Worm (Caenorhabditis elegans) whole organism, L4/young adult: ENCODE results near the gene sgk-1.

Source experiments
- W03F9.2 ChIP-seq: fragments of 150-350 bp; optimal IDR thresholded peaks from 2 replicates; lab custom pipeline; 2014; ENCODE audit warnings: missing biosample characterization, missing genetic modification characterization
- dao-5 ChIP-seq: sonication (generic microtip); optimal IDR thresholded peaks from 2 replicates; lab custom pipeline; 2016; ENCODE audit warnings: missing genotype, missing genetic modification characterization, moderate library complexity, missing compliant biosample characterization
- him-1 ChIP-seq: sonication (generic microtip); optimal IDR thresholded peaks from 2 replicates; lab custom pipeline; 2016; ENCODE audit warnings: missing genotype, missing genetic modification reagents, missing genetic modification characterization, missing compliant biosample characterization

DNA sequence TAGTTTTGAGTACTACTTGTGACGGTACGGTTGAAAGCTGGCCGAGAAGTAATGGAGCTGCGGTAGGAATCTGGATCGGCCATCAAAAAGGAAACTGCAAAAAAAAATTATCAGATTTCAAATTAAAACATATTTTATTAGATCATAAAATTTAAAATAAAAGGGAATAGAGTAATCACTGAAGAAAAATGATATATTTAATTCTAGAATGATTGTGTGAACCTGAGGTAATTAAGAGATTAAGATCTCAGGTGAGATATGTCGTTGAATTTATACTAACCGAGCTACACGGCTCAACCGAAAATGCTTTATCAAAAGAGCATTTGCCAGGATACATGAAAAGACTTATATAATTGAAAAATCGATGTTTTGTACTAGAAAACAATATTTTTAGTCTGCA, 8.0 kb upstream of the sgk-1 start, which contains the start of gene ifa-3:
- no peak for TF ChIP-seq dao-5 (tag; lab: Kevin White, UChicago)
- TF ChIP-seq him-1, result no peak
- TF ChIP-seq W03F9.2 (tag; lab: Kevin White, UChicago), result no peak
